Worm (Caenorhabditis elegans): ENCODE measurements around the gene H17B01.5.

ce11 chrII:1518914-1519313 lies 45.5 kb upstream of the H17B01.5 start, which contains the start of gene Y51H7BR.8:
- TF ChIP-seq nfya-1 (tag; optimal IDR thresholded peaks at IDR 0.05; ENCODE audit: insufficient read depth) (no peak), mdl-1 (tag; optimal IDR thresholded peaks at IDR 0.05) (no peak), nhr-77 (tag; optimal IDR thresholded peaks at IDR 0.05) (no peak), nhr-237 (tag; optimal IDR thresholded peaks at IDR 0.05) (no peak), snpc-4 (tag; optimal IDR thresholded peaks at IDR 0.05) (no peak), R02D3.7 (tag; optimal IDR thresholded peaks at IDR 0.05) (no peak), jun-1 (tag; optimal IDR thresholded peaks at IDR 0.05) (no peak), fos-1 (tag; optimal IDR thresholded peaks at IDR 0.05) (no peak)
